Fruit fly (Drosophila melanogaster) whole organism, prepupa: ENCODE measurements around the gene CG31560.

Source experiments
- Blimp-1 ChIP-seq: fragments of 200-800 bp; sonication (Bioruptor generic); optimal IDR thresholded peaks from 3 replicates; lab custom pipeline; 2017; ENCODE audit warnings: missing biosample characterization, missing genetic modification characterization, mild to moderate bottlenecking, moderate library complexity, missing genetic modification reagents
- CG10631 ChIP-seq: fragments of 200-800 bp; sonication (Bioruptor generic); optimal IDR thresholded peaks from 2 replicates; lab custom pipeline; 2016; ENCODE audit warnings: missing biosample characterization, missing genetic modification characterization
- CG10669 ChIP-seq: fragments of 200-800 bp; sonication (Bioruptor generic); optimal IDR thresholded peaks from 3 replicates; lab custom pipeline; 2018; ENCODE audit warnings: missing biosample characterization, mild to moderate bottlenecking, missing genetic modification characterization, moderate library complexity
- CG11902 ChIP-seq: fragments of 200-800 bp; sonication (Bioruptor generic); optimal IDR thresholded peaks from 3 replicates; lab custom pipeline; 2016; ENCODE audit warnings: missing biosample characterization, missing genetic modification characterization
- CG15336 ChIP-seq: fragments of 200-800 bp; sonication (Bioruptor generic); IDR thresholded peaks from 2 replicates; pipeline ENCODE4 v1.3.6; 2022; ENCODE audit warnings: missing biosample characterization, missing genetic modification characterization
- CG1621 ChIP-seq: fragments of 200-800 bp; sonication (Bioruptor generic); optimal IDR thresholded peaks from 3 replicates; lab custom pipeline; 2018; ENCODE audit warnings: missing biosample characterization, mild to moderate bottlenecking, missing genetic modification characterization
- CG16779 ChIP-seq: fragments of 200-800 bp; sonication (Bioruptor generic); optimal IDR thresholded peaks from 3 replicates; lab custom pipeline; 2017; ENCODE audit warnings: missing biosample characterization, mild to moderate bottlenecking, missing genetic modification characterization
- CG3032 ChIP-seq: fragments of 200-800 bp; optimal IDR thresholded peaks from 2 replicates; lab custom pipeline; 2019; ENCODE audit warnings: missing biosample characterization, mild to moderate bottlenecking, missing genetic modification characterization, moderate library complexity
- CG31627 ChIP-seq: fragments of 200-800 bp; sonication (Bioruptor generic); optimal IDR thresholded peaks from 3 replicates; lab custom pipeline; 2016; ENCODE audit warnings: missing biosample characterization, missing genetic modification characterization
- CG4318 ChIP-seq: fragments of 200-800 bp; sonication (Bioruptor generic); optimal IDR thresholded peaks from 3 replicates; lab custom pipeline; 2017; ENCODE audit warnings: missing biosample characterization, mild to moderate bottlenecking, missing genetic modification characterization
- CG6276 ChIP-seq: fragments of 200-800 bp; sonication (Bioruptor generic); optimal IDR thresholded peaks from 2 replicates; lab custom pipeline; 2017; ENCODE audit warnings: missing biosample characterization, mild to moderate bottlenecking, missing genetic modification characterization
- CG6792 ChIP-seq: fragments of 200-800 bp; sonication (Bioruptor generic); optimal IDR thresholded peaks from 3 replicates; lab custom pipeline; 2016; ENCODE audit warnings: missing biosample characterization, missing genetic modification characterization
- CG7368 ChIP-seq: fragments of 200-800 bp; sonication (Bioruptor generic); optimal IDR thresholded peaks from 3 replicates; lab custom pipeline; 2016; ENCODE audit warnings: missing biosample characterization, missing genetic modification characterization
- CG8119 ChIP-seq: fragments of 200-800 bp; sonication (Bioruptor generic); IDR thresholded peaks from 3 replicates; pipeline ENCODE4 v1.3.6; 2022; ENCODE audit warnings: missing biosample characterization, missing genetic modification characterization
- CG8319 ChIP-seq: fragments of 200-800 bp; sonication (Bioruptor generic); optimal IDR thresholded peaks from 3 replicates; lab custom pipeline; 2016; ENCODE audit warnings: missing biosample characterization, missing genetic modification characterization
- CG8632 ChIP-seq: fragments of 200-800 bp; sonication (Bioruptor generic); optimal IDR thresholded peaks from 3 replicates; lab custom pipeline; 2016; ENCODE audit warnings: missing biosample characterization, missing genetic modification characterization
- Eip75B ChIP-seq: fragments of 200-800 bp; sonication (Bioruptor generic); optimal IDR thresholded peaks from 3 replicates; lab custom pipeline; 2016; ENCODE audit warnings: missing biosample characterization, missing genetic modification characterization
- Eip78C ChIP-seq: fragments of 200-800 bp; sonication (Bioruptor generic); peaks from one replicate; lab custom pipeline; 2016; ENCODE audit warnings: missing biosample characterization, missing genetic modification characterization
- Eip93F ChIP-seq: fragments of 200-800 bp; sonication (Bioruptor generic); optimal IDR thresholded peaks from 2 replicates; lab custom pipeline; 2016; ENCODE audit warnings: missing biosample characterization, mild to moderate bottlenecking, missing genetic modification characterization
- Ets21C ChIP-seq: fragments of 200-800 bp; sonication (Bioruptor generic); optimal IDR thresholded peaks from 3 replicates; lab custom pipeline; 2016; ENCODE audit warnings: missing biosample characterization, missing genetic modification characterization
- Gug ChIP-seq: fragments of 200-800 bp; sonication (Bioruptor generic); IDR thresholded peaks from 2 replicates; pipeline ENCODE4 v1.3.6; 2022; ENCODE audit warnings: missing biosample characterization, missing genetic modification characterization
- Hr38 ChIP-seq: sonication (Bioruptor generic); optimal IDR thresholded peaks from 2 replicates; lab custom pipeline; 2016; ENCODE audit warnings: missing biosample characterization, missing genetic modification characterization
- Hr39 ChIP-seq: fragments of 200-800 bp; sonication (Bioruptor generic); optimal IDR thresholded peaks from 2 replicates; lab custom pipeline; 2016; ENCODE audit warnings: missing biosample characterization, missing genetic modification characterization
- Met ChIP-seq: fragments of 200-800 bp; sonication (Bioruptor generic); optimal IDR thresholded peaks from 3 replicates; lab custom pipeline; 2016; ENCODE audit warnings: missing biosample characterization, missing genetic modification characterization
- Smox ChIP-seq: fragments of 200-800 bp; sonication (Bioruptor generic); optimal IDR thresholded peaks from 3 replicates; lab custom pipeline; 2016; ENCODE audit warnings: missing biosample characterization, missing genetic modification characterization
- Sox102F ChIP-seq: fragments of 200-800 bp; sonication (Bioruptor generic); optimal IDR thresholded peaks from 2 replicates; lab custom pipeline; 2016; ENCODE audit warnings: missing biosample characterization, mild to moderate bottlenecking, missing genetic modification characterization
- Sox14 ChIP-seq: fragments of 200-800 bp; sonication (Bioruptor generic); optimal IDR thresholded peaks from 3 replicates; lab custom pipeline; 2016; ENCODE audit warnings: missing biosample characterization, missing genetic modification characterization
- Sox15 ChIP-seq: fragments of 200-800 bp; sonication (Bioruptor generic); optimal IDR thresholded peaks from 3 replicates; lab custom pipeline; 2016; ENCODE audit warnings: missing biosample characterization, missing genetic modification characterization
- achi ChIP-seq: fragments of 200-800 bp; sonication (Bioruptor generic); optimal IDR thresholded peaks from 3 replicates; lab custom pipeline; 2016; ENCODE audit warnings: missing biosample characterization, missing genetic modification characterization
- acj6 ChIP-seq: fragments of 200-800 bp; sonication (Bioruptor generic); optimal IDR thresholded peaks from 3 replicates; lab custom pipeline; 2016; ENCODE audit warnings: missing biosample characterization, missing genetic modification characterization
- cyc ChIP-seq: fragments of 200-800 bp; sonication (Bioruptor generic); optimal IDR thresholded peaks from 3 replicates; lab custom pipeline; 2016; ENCODE audit warnings: missing biosample characterization, missing genetic modification characterization
- dac ChIP-seq: fragments of 200-800 bp; sonication (Bioruptor generic); optimal IDR thresholded peaks from 2 replicates; lab custom pipeline; 2017; ENCODE audit warnings: missing biosample characterization, mild to moderate bottlenecking, missing genetic modification characterization
- dsx ChIP-seq: fragments of 200-800 bp; optimal IDR thresholded peaks from 3 replicates; lab custom pipeline; 2019; ENCODE audit warnings: missing biosample characterization, mild to moderate bottlenecking, missing genetic modification characterization, moderate library complexity; ENCODE audit not compliant: poor library complexity, severe bottlenecking
- esn ChIP-seq: fragments of 200-800 bp; sonication (Bioruptor generic); optimal IDR thresholded peaks from 2 replicates; lab custom pipeline; 2016; ENCODE audit warnings: missing biosample characterization, mild to moderate bottlenecking, missing genetic modification characterization, moderate library complexity
- fd59A ChIP-seq: fragments of 200-800 bp; sonication (Bioruptor generic); optimal IDR thresholded peaks from 2 replicates; lab custom pipeline; 2017; ENCODE audit warnings: missing biosample characterization, mild to moderate bottlenecking, missing genetic modification characterization, missing genetic modification reagents
- fkh ChIP-seq: fragments of 200-800 bp; sonication (Bioruptor generic); optimal IDR thresholded peaks from 3 replicates; lab custom pipeline; 2017; ENCODE audit warnings: missing biosample characterization, mild to moderate bottlenecking, missing genetic modification characterization, moderate library complexity
- lz ChIP-seq: fragments of 200-800 bp; sonication (Bioruptor generic); optimal IDR thresholded peaks from 3 replicates; lab custom pipeline; 2016; ENCODE audit warnings: missing biosample characterization, missing genetic modification characterization
- net ChIP-seq: fragments of 200-800 bp; sonication (Bioruptor generic); optimal IDR thresholded peaks from 3 replicates; lab custom pipeline; 2016; ENCODE audit warnings: missing biosample characterization, missing genetic modification characterization
- pdm3 ChIP-seq: fragments of 200-800 bp; sonication (Bioruptor generic); optimal IDR thresholded peaks from 3 replicates; lab custom pipeline; 2016; ENCODE audit warnings: missing biosample characterization, missing genetic modification characterization
- salr ChIP-seq, 2 experiments: fragments of 200-800 bp; sonication (Bioruptor generic); optimal IDR thresholded peaks; 3 replicates each; lab custom pipeline; 2016 to 2018; ENCODE audit warnings: missing biosample characterization in 2 of 2, missing genetic modification characterization in 2 of 2, mild to moderate bottlenecking in 1 of 2
- ss ChIP-seq, 2 experiments: fragments of 200-800 bp; sonication (Bioruptor generic); optimal IDR thresholded peaks; 2 replicates in 1 of 2; 3 replicates in 1 of 2; lab custom pipeline; 2017 to 2018; ENCODE audit warnings: mild to moderate bottlenecking in 2 of 2, missing biosample characterization in 2 of 2, missing genetic modification characterization in 2 of 2, moderate library complexity in 1 of 2
- svp ChIP-seq: fragments of 200-800 bp; sonication (Bioruptor generic); peaks from one replicate; lab custom pipeline; 2016; ENCODE audit warnings: missing biosample characterization, missing genetic modification characterization
- vri ChIP-seq: fragments of 200-800 bp; sonication (Bioruptor generic); optimal IDR thresholded peaks from 3 replicates; lab custom pipeline; 2016; ENCODE audit warnings: missing biosample characterization, mild to moderate bottlenecking, missing genetic modification characterization

Gene CG31560

dm6 chr3R:6343396-6344239, 33.8 kb downstream of the CG31560 start, which contains the start of gene CG17919 (continued):
- TF ChIP-seq fkh (GFP tag; lab: Kevin White, UChicago): no peak
- no peak for TF ChIP-seq Eip93F (GFP tag; lab: Kevin White, UChicago)
- TF ChIP-seq CG10669 (GFP tag; lab: Kevin White, UChicago): no peak
- peak; percentile 39 for TF ChIP-seq CG10631 (GFP tag; lab: Kevin White, UChicago)
- TF ChIP-seq CG4318 (GFP tag; lab: Kevin White, UChicago): no peak
- no peak for TF ChIP-seq CG6276
- no peak for TF ChIP-seq vri (GFP tag; lab: Kevin White, UChicago)
- no peak for TF ChIP-seq fd59A (GFP tag; lab: Kevin White, UChicago)
- TF ChIP-seq svp: no peak
- TF ChIP-seq Ets21C (GFP tag; lab: Kevin White, UChicago): no peak
- TF ChIP-seq esn (GFP tag; lab: Kevin White, UChicago): peak; percentile 44
- peak; percentile 61 for TF ChIP-seq CG8119 (GFP tag; lab: Robert Waterston, UW)
- TF ChIP-seq Met (GFP tag; lab: Kevin White, UChicago): no peak
- TF ChIP-seq CG1621 (tag; lab: Kevin White, UChicago): peak; percentile 99
- peak; percentile 22 for TF ChIP-seq CG6792 (GFP tag; lab: Kevin White, UChicago)
- no peak for TF ChIP-seq Sox102F (GFP tag; lab: Kevin White, UChicago)
- TF ChIP-seq Hr39 (GFP tag; lab: Kevin White, UChicago): peak; percentile 23
- peak; percentile 52 for TF ChIP-seq acj6
- TF ChIP-seq CG11902 (GFP tag; lab: Kevin White, UChicago): no peak
- TF ChIP-seq Smox: peak; percentile 27
- no peak for TF ChIP-seq Hr38 (GFP tag; lab: Kevin White, UChicago)
- no peak for TF ChIP-seq ss (GFP tag; optimal IDR thresholded peaks at IDR 0.05; lab: Kevin White, UChicago)
- TF ChIP-seq Gug (GFP tag; lab: Robert Waterston, UW): no peak
- TF ChIP-seq achi (GFP tag; lab: Kevin White, UChicago): peak; percentile 41
- TF ChIP-seq CG16779 (tag; lab: Kevin White, UChicago): no peak
- TF ChIP-seq pdm3 (GFP tag; lab: Kevin White, UChicago): peak; percentile 24
- no peak for TF ChIP-seq Blimp-1
- peak; percentile 57 for TF ChIP-seq CG8632 (GFP tag; lab: Kevin White, UChicago)

DNA sequence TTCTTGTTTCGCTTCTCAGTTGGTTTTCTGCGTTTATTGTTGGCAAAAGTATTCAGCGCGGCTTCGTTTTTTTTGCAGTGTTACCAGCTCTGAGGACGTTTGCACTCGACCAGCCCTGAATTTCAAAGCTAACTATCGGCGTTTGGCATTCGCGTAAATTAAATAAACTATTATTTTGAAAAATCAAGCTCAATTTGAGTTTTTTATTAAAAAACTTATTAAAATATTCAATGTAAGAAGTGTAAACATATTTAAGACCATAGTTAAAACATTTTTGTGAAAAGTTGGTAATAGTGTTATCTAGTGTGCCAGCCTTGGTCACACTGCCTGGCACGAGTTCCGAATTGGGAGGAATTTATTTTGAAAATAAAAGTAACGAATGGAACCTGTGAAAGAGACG, 36.0 kb downstream of the CG31560 start, which contains the start of the genes SmD2 and CG18048:
Gene SmD2, minus strand, starts transcription at position 98 of the 400 bp plus-strand sequence.
Gene CG18048, plus strand, starts transcription at position 298 of the 400 bp plus-strand sequence.
- TF ChIP-seq Blimp-1 (no peak), Ets21C (GFP tag; lab: Kevin White, UChicago) (no peak), dac (GFP tag; lab: Kevin White, UChicago) (no peak), cyc (peak; percentile 8), CG16779 (tag; lab: Kevin White, UChicago) (no peak), lz (no peak), CG8319 (no peak), salr (GFP tag; optimal IDR thresholded peaks at IDR 0.05; lab: Kevin White, UChicago) (no peak), CG7368 (no peak), dsx (GFP tag; lab: Kevin White, UChicago) (peak; percentile 3), esn (GFP tag; lab: Kevin White, UChicago) (peak; percentile 3), Eip78C (peak; percentile 49), Sox14 (GFP tag; lab: Kevin White, UChicago) (peak; percentile 48), fd59A (GFP tag; lab: Kevin White, UChicago) (no peak), CG8632 (GFP tag; lab: Kevin White, UChicago) (no peak), Eip75B (GFP tag; lab: Kevin White, UChicago) (no peak), Sox102F (GFP tag; lab: Kevin White, UChicago) (no peak), net (no peak), Smox (no peak), CG1621 (tag; lab: Kevin White, UChicago) (no peak), CG6276 (no peak), Sox15 (GFP tag; lab: Kevin White, UChicago) (no peak), CG31627 (GFP tag; lab: Kevin White, UChicago) (peak; percentile 3), pdm3 (GFP tag; lab: Kevin White, UChicago) (no peak), CG3032 (tag; lab: Kevin White, UChicago) (peak; percentile 12), CG15336 (GFP tag; lab: Robert Waterston, UW) (no peak)
- TF ChIP-seq, all 60 proteins: peak for 7
